Worm (Caenorhabditis elegans) whole organism, late embryonic: Measurements from ENCODE around the gene rars-1.

ENCODE experiments used
- Y22D7AL.16 ChIP-seq: sonication (generic microtip); optimal IDR thresholded peaks from 2 replicates; lab custom pipeline; 2016; ENCODE audit warnings: missing genetic modification characterization, missing compliant biosample characterization
- elt-4 ChIP-seq: sonication (generic microtip); optimal IDR thresholded peaks from 2 replicates; lab custom pipeline; 2016; ENCODE audit warnings: missing genetic modification characterization, missing compliant biosample characterization
- lim-6 ChIP-seq: sonication (generic microtip); optimal IDR thresholded peaks from 2 replicates; lab custom pipeline; 2016; ENCODE audit warnings: missing genetic modification characterization, missing compliant biosample characterization
- nhr-11 ChIP-seq: fragments of 150-350 bp; optimal IDR thresholded peaks from 2 replicates; lab custom pipeline; 2014; ENCODE audit warnings: missing biosample characterization, missing genetic modification characterization
- pha-4 ChIP-seq: fragments of 150-350 bp; optimal IDR thresholded peaks from 2 replicates; lab custom pipeline; 2018; ENCODE audit warnings: missing biosample characterization, missing genetic modification reagents, missing genetic modification characterization
- pqm-1 ChIP-seq: sonication (generic microtip); optimal IDR thresholded peaks from 2 replicates; lab custom pipeline; 2016; ENCODE audit warnings: missing genetic modification characterization, missing compliant biosample characterization
- rnt-1 ChIP-seq: sonication (generic microtip); optimal IDR thresholded peaks from 2 replicates; lab custom pipeline; 2016; ENCODE audit warnings: missing genetic modification characterization, missing compliant biosample characterization

- TF ChIP-seq pha-4 (tag; lab: Kevin White, UChicago) (no peak), lim-6 (no peak), elt-4 (tag; lab: Kevin White, UChicago) (no peak), Y22D7AL.16 (tag; lab: Kevin White, UChicago) (no peak), nhr-11 (tag; lab: Kevin White, UChicago) (no peak), rnt-1 (tag; lab: Kevin White, UChicago) (no peak), pqm-1 (tag; lab: Kevin White, UChicago) (no peak)
Measured at ce11 chrIII:4939267-4939666, 22.3 kb upstream of the rars-1 start, which contains the start of gene rpb-2.
